Worm (Caenorhabditis elegans): ENCODE data around the gene mans-2.

Gene mans-2

DNA sequence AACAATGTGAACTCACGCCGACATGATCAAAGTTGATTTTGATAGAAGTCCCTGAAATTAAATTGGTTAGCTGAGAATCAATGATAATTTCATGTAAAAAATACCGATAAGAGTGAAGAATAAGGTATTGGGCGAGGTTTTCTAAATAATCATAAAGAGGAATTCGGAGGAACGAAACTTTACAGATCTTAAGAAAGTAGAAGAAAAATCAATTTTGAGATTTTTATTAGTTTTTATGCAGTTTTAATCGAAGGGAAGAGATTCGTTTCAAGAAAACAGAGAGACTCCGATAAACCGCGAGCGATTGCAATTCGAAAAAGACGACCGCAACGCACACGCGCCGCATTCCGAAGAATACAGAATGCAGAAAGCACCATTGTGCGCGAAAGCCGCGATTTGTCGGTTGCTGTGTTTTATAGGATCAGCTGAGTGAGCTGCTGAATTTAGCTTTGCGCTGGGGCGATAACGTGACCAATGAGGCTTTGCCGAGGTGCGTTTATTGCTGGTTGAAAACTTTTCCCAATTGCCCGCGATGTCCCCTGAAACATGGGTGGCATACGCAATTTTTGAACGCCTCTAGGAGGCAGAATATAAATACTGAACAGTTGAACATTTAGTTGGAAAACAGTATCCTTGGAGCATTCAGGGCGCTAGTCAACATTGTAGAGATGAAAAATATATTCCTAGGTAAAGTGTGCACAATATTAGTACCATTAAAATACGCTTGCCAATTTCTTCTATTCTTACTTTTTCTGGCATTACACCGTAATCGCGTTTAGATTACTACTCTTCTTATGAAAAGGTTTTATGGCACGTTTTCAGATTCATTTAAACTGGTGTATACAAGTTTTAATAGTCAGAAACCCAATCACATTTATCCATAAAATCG, 5.4 kb downstream of the mans-2 start, which contains the start of gene snr-4 (continued):
- TF ChIP-seq snpc-1.1 (tag; optimal IDR thresholded peaks at IDR 0.05; ENCODE audit: insufficient read depth) (peak; percentile 98), F49E8.2 (tag; optimal IDR thresholded peaks at IDR 0.05; ENCODE audit: insufficient read depth) (peak; percentile 93), F10E7.11 (tag; optimal IDR thresholded peaks at IDR 0.05) (peak; percentile 7), lin-40 (tag; optimal IDR thresholded peaks at IDR 0.05) (peak; percentile 93), madf-10 (tag; optimal IDR thresholded peaks at IDR 0.05) (peak; percentile 56), egl-44 (GFP tag; IDR thresholded peaks at IDR 0.05) (peak; percentile 74; the same call in 1 of the 2 replicates), dox-1 (GFP tag; IDR thresholded peaks at IDR 0.05) (peak; percentile 98), gei-17 (GFP tag; optimal IDR thresholded peaks at IDR 0.05) (peak; percentile 72), hmg-20 (GFP tag; IDR thresholded peaks at IDR 0.05) (peak; percentile 84), F33H1.4 (GFP tag; IDR thresholded peaks at IDR 0.05) (peak; percentile 78), lir-1 (GFP tag; conservative IDR thresholded peaks at IDR 0.05) (peak; percentile 79), athp-1 (tag; optimal IDR thresholded peaks at IDR 0.05) (peak; percentile 67), attf-3 (GFP tag; conservative IDR thresholded peaks at IDR 0.05) (peak; percentile 83), lin-54 (GFP tag; optimal IDR thresholded peaks at IDR 0.05) (peak; percentile 90), aptf-2 (GFP tag; conservative IDR thresholded peaks at IDR 0.05) (peak; percentile 78), cebp-1 (GFP tag; IDR thresholded peaks at IDR 0.05) (no peak), cebp-1 (tag; optimal IDR thresholded peaks at IDR 0.05) (peak; percentile 86), K11D2.4 (GFP tag; IDR thresholded peaks at IDR 0.05) (peak; percentile 88), sdz-38 (tag; optimal IDR thresholded peaks at IDR 0.05) (no peak), ztf-28 (GFP tag; IDR thresholded peaks at IDR 0.05) (peak; percentile 95), ztf-6 (GFP tag; IDR thresholded peaks at IDR 0.05) (peak; percentile 48; the same call in 1 of the 2 replicates), bed-2 (GFP tag; IDR thresholded peaks at IDR 0.05) (peak; percentile 79; the same call in 1 of the 2 replicates), hsf-1 (GFP tag; IDR thresholded peaks at IDR 0.05) (peak; percentile 53), ceh-58 (GFP tag; IDR thresholded peaks at IDR 0.05) (no peak), C06A6.2 (GFP tag; conservative IDR thresholded peaks at IDR 0.05) (peak; percentile 88), xnd-1 (tag; optimal IDR thresholded peaks at IDR 0.05) (peak; percentile 61), nfya-1 (tag; optimal IDR thresholded peaks at IDR 0.05; ENCODE audit: borderline replicate concordance, insufficient read depth) (no peak), fkh-3 (tag; optimal IDR thresholded peaks at IDR 0.05) (no peak), atf-7 (tag; optimal IDR thresholded peaks at IDR 0.05) (peak; percentile 81), unc-130 (GFP tag; optimal IDR thresholded peaks at IDR 0.05) (peak; percentile 72), lin-35 (GFP tag; optimal IDR thresholded peaks at IDR 0.05) (peak in 2 of 3 experiments; percentile 65 to 79), Y95B8A.8 (GFP tag; IDR thresholded peaks at IDR 0.05) (no peak), D2030.7 (GFP tag; IDR thresholded peaks at IDR 0.05) (peak; percentile 99)

ce11 chrV:11978179-11978578, 7.1 kb downstream of the mans-2 start, which contains the start of gene mif-2:
mif-2 (minus strand) TSS chrV:11978459.
- TF ChIP-seq attf-6 (GFP tag; IDR thresholded peaks at IDR 0.05) (no peak), snpc-4 (GFP tag; optimal IDR thresholded peaks at IDR 0.05) (no peak), snpc-4 (tag; optimal IDR thresholded peaks at IDR 0.05) (peak in 1 of 4 experiments; percentile 61), ztf-26 (tag; optimal IDR thresholded peaks at IDR 0.05) (no peak), rpc-1 (optimal IDR thresholded peaks at IDR 0.05) (no peak), rpc-1 (tag; optimal IDR thresholded peaks at IDR 0.05) (no peak), unc-130 (GFP tag; optimal IDR thresholded peaks at IDR 0.05) (no peak), lin-54 (GFP tag; optimal IDR thresholded peaks at IDR 0.05) (no peak), snpc-3.4 (tag; optimal IDR thresholded peaks at IDR 0.05) (peak; percentile 43), mxl-1 (tag; optimal IDR thresholded peaks at IDR 0.05) (no peak), let-526 (GFP tag; IDR thresholded peaks at IDR 0.05) (no peak), mel-28 (tag; optimal IDR thresholded peaks at IDR 0.05; ENCODE audit: borderline replicate concordance) (no peak), lin-35 (GFP tag; optimal IDR thresholded peaks at IDR 0.05) (no peak), lin-40 (tag; optimal IDR thresholded peaks at IDR 0.05) (no peak), lir-1 (GFP tag; conservative IDR thresholded peaks at IDR 0.05) (no peak), mes-4 (tag; optimal IDR thresholded peaks at IDR 0.05) (no peak), madf-6 (GFP tag; IDR thresholded peaks at IDR 0.05) (0 out of 2 replicates have a peak, but pooled peaks have one; percentile 5), B0019.2 (GFP tag; conservative IDR thresholded peaks at IDR 0.05) (no peak), bed-2 (GFP tag; IDR thresholded peaks at IDR 0.05) (no peak), snpc-1.3 (tag; optimal IDR thresholded peaks at IDR 0.05; ENCODE audit: insufficient read depth) (peak; percentile 5)
